Worm (Caenorhabditis elegans): Measurements from ENCODE around the gene B0507.9.

Gene B0507.9

ce11 chrV:8754670-8755069 lies 11.2 kb downstream of the B0507.9 start, which contains the start of gene B0507.4:
TSS of gene B0507.4 (plus strand) at chrV:8754970.
- no peak for TF ChIP-seq hmg-20 (GFP tag; IDR thresholded peaks at IDR 0.05)
- no peak for TF ChIP-seq lin-40 (tag; optimal IDR thresholded peaks at IDR 0.05)
- no peak for TF ChIP-seq madf-10 (tag; optimal IDR thresholded peaks at IDR 0.05)
- TF ChIP-seq rcor-1 (GFP tag; IDR thresholded peaks at IDR 0.05): no peak

ce11 chrV:8753395-8753794 lies 12.4 kb downstream of the B0507.9 start, which contains the start of gene B0507.5:
TSS of gene B0507.5 (plus strand) at chrV:8753695.
- TF ChIP-seq somi-1 (GFP tag; optimal IDR thresholded peaks at IDR 0.05) (no peak), mcd-1 (GFP tag; IDR thresholded peaks at IDR 0.05) (no peak), chd-7 (tag; optimal IDR thresholded peaks at IDR 0.05) (no peak), zfh-2 (GFP tag; conservative IDR thresholded peaks at IDR 0.05) (no peak), snpc-1.3 (tag; optimal IDR thresholded peaks at IDR 0.05; ENCODE audit: insufficient read depth) (no peak), sptf-2 (GFP tag; optimal IDR thresholded peaks at IDR 0.05) (no peak), akir-1 (GFP tag; optimal IDR thresholded peaks at IDR 0.05) (no peak), F49E8.2 (tag; optimal IDR thresholded peaks at IDR 0.05; ENCODE audit: insufficient read depth) (no peak), lin-26 (GFP tag; IDR thresholded peaks at IDR 0.05) (no peak), F55B11.4 (tag; optimal IDR thresholded peaks at IDR 0.05; ENCODE audit: borderline replicate concordance, insufficient read depth) (no peak), lsl-1 (GFP tag; optimal IDR thresholded peaks at IDR 0.05) (no peak), hmg-20 (GFP tag; IDR thresholded peaks at IDR 0.05) (no peak), zim-3 (tag; optimal IDR thresholded peaks at IDR 0.05) (no peak), B0035.1 (tag; optimal IDR thresholded peaks at IDR 0.05) (no peak), nhr-120 (GFP tag; IDR thresholded peaks at IDR 0.05) (no peak), ztf-3 (GFP tag; optimal IDR thresholded peaks at IDR 0.05) (no peak), ceh-100 (GFP tag; IDR thresholded peaks at IDR 0.05) (no peak)

ce11 chrV:8745858-8746257 lies 20.0 kb downstream of the B0507.9 start, which contains the start of gene B0507.6:
TSS of gene B0507.6 (plus strand) at chrV:8746158.
- TF ChIP-seq madf-3 (GFP tag; IDR thresholded peaks at IDR 0.05) (no peak), Y95B8A.8 (GFP tag; IDR thresholded peaks at IDR 0.05) (no peak), madf-8 (GFP tag; conservative IDR thresholded peaks at IDR 0.05) (no peak), dox-1 (GFP tag; IDR thresholded peaks at IDR 0.05) (no peak), madf-10 (tag; optimal IDR thresholded peaks at IDR 0.05) (no peak), chd-7 (tag; optimal IDR thresholded peaks at IDR 0.05) (no peak), bed-2 (GFP tag; IDR thresholded peaks at IDR 0.05) (no peak), F57A8.1 (GFP tag; optimal IDR thresholded peaks at IDR 0.05) (no peak)

- TF ChIP-seq nhr-80 (tag; optimal IDR thresholded peaks at IDR 0.05) (no peak), ceh-27 (GFP tag; optimal IDR thresholded peaks at IDR 0.05) (no peak), hmg-20 (GFP tag; IDR thresholded peaks at IDR 0.05) (no peak), lin-35 (GFP tag; optimal IDR thresholded peaks at IDR 0.05) (no peak), F57C9.4 (tag; optimal IDR thresholded peaks at IDR 0.05) (no peak), hsf-1 (GFP tag; IDR thresholded peaks at IDR 0.05) (no peak), attf-6 (GFP tag; IDR thresholded peaks at IDR 0.05) (no peak), ceh-58 (GFP tag; IDR thresholded peaks at IDR 0.05) (no peak), egrh-3 (GFP tag; IDR thresholded peaks at IDR 0.05) (no peak), Y53F4B.3 (GFP tag; IDR thresholded peaks at IDR 0.05) (no peak), bed-2 (GFP tag; IDR thresholded peaks at IDR 0.05) (no peak), zfh-2 (GFP tag; conservative IDR thresholded peaks at IDR 0.05) (no peak)
Measured at ce11 chrV:8739136-8739535, 26.7 kb downstream of the B0507.9 start, which contains the start of gene ZC196.2. TSS of gene ZC196.2 (plus strand) at chrV:8739436.
